Fruit fly (Drosophila melanogaster) whole organism, pupa: ENCODE results near the gene Spn28Da.

Experiments used
- CG10348 ChIP-seq: fragments of 200-800 bp; sonication (Bioruptor generic); IDR thresholded peaks from 2 replicates; pipeline ENCODE4 v1.3.6; 2022; ENCODE audit warnings: missing biosample characterization, missing genetic modification characterization
- CG12605 ChIP-seq: fragments of 200-800 bp; sonication (Bioruptor generic); IDR thresholded peaks from 2 replicates; pipeline ENCODE4 v1.3.6; 2022; ENCODE audit warnings: missing biosample characterization, missing genetic modification characterization
- CG13204 ChIP-seq: fragments of 200-800 bp; sonication (Bioruptor generic); optimal IDR thresholded peaks from 2 replicates; lab custom pipeline; 2018; ENCODE audit warnings: missing biosample characterization, mild to moderate bottlenecking, missing genetic modification characterization, moderate library complexity
- CG14655 ChIP-seq: fragments of 200-800 bp; sonication (Bioruptor generic); optimal IDR thresholded peaks from 3 replicates; lab custom pipeline; 2017; ENCODE audit warnings: mild to moderate bottlenecking, missing biosample characterization, missing genetic modification reagents, missing genetic modification characterization
- CG15710 ChIP-seq: fragments of 200-800 bp; sonication (Bioruptor generic); optimal IDR thresholded peaks from 2 replicates; lab custom pipeline; 2018; ENCODE audit warnings: missing biosample characterization, mild to moderate bottlenecking, missing genetic modification characterization, moderate library complexity
- CG17806 ChIP-seq: fragments of 200-800 bp; sonication (Bioruptor generic); optimal IDR thresholded peaks from 2 replicates; lab custom pipeline; 2018; ENCODE audit warnings: missing biosample characterization, mild to moderate bottlenecking, missing genetic modification characterization, moderate library complexity
- CG32121 ChIP-seq: fragments of 200-800 bp; sonication (Bioruptor generic); IDR thresholded peaks from 2 replicates; pipeline ENCODE4 v1.3.6; 2022; ENCODE audit warnings: missing biosample characterization, missing genetic modification characterization
- CG34367 ChIP-seq: fragments of 200-800 bp; sonication (Bioruptor generic); optimal IDR thresholded peaks from 2 replicates; lab custom pipeline; 2018; ENCODE audit warnings: missing biosample characterization, mild to moderate bottlenecking, missing genetic modification characterization
- CG4496 ChIP-seq: fragments of 200-800 bp; sonication (Bioruptor generic); IDR thresholded peaks from 3 replicates; pipeline ENCODE4 v1.3.6; 2022; ENCODE audit warnings: missing biosample characterization, missing genetic modification characterization
- CG8159 ChIP-seq: fragments of 200-800 bp; sonication (Bioruptor generic); optimal IDR thresholded peaks from 3 replicates; lab custom pipeline; 2018; ENCODE audit warnings: missing biosample characterization, mild to moderate bottlenecking, missing genetic modification characterization, moderate library complexity
- CG8301 ChIP-seq: fragments of 200-800 bp; sonication (Bioruptor generic); optimal IDR thresholded peaks from 2 replicates; lab custom pipeline; 2018; ENCODE audit warnings: missing biosample characterization, mild to moderate bottlenecking, missing genetic modification characterization
- CG9948 ChIP-seq: fragments of 200-800 bp; sonication (Bioruptor generic); optimal IDR thresholded peaks from 2 replicates; lab custom pipeline; 2018; ENCODE audit warnings: missing biosample characterization, mild to moderate bottlenecking, missing genetic modification characterization, moderate library complexity
- D1 ChIP-seq: fragments of 200-800 bp; sonication (Bioruptor generic); optimal IDR thresholded peaks from 2 replicates; lab custom pipeline; 2018; ENCODE audit warnings: missing biosample characterization, mild to moderate bottlenecking, missing genetic modification characterization, moderate library complexity
- EcR ChIP-seq: fragments of 200-800 bp; sonication (Bioruptor generic); optimal IDR thresholded peaks from 3 replicates; lab custom pipeline; 2019; ENCODE audit warnings: missing biosample characterization, missing genetic modification characterization, mild to moderate bottlenecking, moderate library complexity, missing genetic modification reagents
- Ets98B ChIP-seq: fragments of 200-800 bp; sonication (Bioruptor generic); IDR thresholded peaks from 2 replicates; pipeline ENCODE4 v1.3.6; 2022; ENCODE audit warnings: missing biosample characterization, missing genetic modification characterization
- Pif1A ChIP-seq: fragments of 200-800 bp; sonication (Bioruptor generic); optimal IDR thresholded peaks from 3 replicates; lab custom pipeline; 2016; ENCODE audit warnings: missing biosample characterization, missing genetic modification characterization
- Pif1B ChIP-seq: fragments of 200-800 bp; sonication (Bioruptor generic); optimal IDR thresholded peaks from 3 replicates; lab custom pipeline; 2016; ENCODE audit warnings: missing biosample characterization, missing genetic modification characterization
- Snoo ChIP-seq: fragments of 200-800 bp; sonication (Bioruptor generic); optimal IDR thresholded peaks from 3 replicates; lab custom pipeline; 2017; ENCODE audit warnings: missing biosample characterization, mild to moderate bottlenecking, missing genetic modification characterization, inconsistent platforms
- fd96Ca ChIP-seq: fragments of 200-800 bp; sonication (Bioruptor generic); IDR thresholded peaks from 3 replicates; pipeline ENCODE4 v1.3.6; 2022; ENCODE audit warnings: missing biosample characterization, missing genetic modification characterization
- gl ChIP-seq: fragments of 200-800 bp; sonication (Bioruptor generic); optimal IDR thresholded peaks from 2 replicates; lab custom pipeline; 2018; ENCODE audit warnings: missing biosample characterization, mild to moderate bottlenecking, missing genetic modification characterization
- rn ChIP-seq: fragments of 200-800 bp; sonication (Bioruptor generic); IDR thresholded peaks from 2 replicates; pipeline ENCODE4 v1.3.6; 2022; ENCODE audit warnings: missing biosample characterization, missing genetic modification characterization

Gene Spn28Da

DNA sequence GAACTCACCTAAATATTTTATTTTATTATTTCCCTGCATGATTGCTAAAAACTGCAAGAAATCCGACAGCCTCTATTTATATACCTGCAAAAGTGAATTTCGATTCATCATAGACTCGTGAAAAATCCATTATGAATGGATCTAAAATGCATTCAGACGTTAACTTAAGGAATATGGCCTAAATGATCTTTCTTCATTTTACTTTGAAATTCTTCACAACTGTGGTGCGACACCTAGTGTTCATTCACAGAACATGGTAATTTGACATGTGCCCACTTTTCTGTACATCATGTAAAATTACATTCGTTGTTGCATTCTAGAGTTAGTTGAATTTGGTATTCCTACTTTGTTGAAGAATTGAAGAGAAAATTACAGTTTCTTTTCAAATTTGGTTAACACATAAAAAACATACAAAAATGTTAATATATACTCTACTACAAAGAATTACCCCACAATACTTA is 1.8 kb upstream of the Spn28Da start, which contains the start of gene Spn28Db:
TSS of gene Spn28Db (minus strand) at position 51 of the 461 bp plus-strand sequence.
- no peak for TF ChIP-seq CG8301
- no peak for TF ChIP-seq CG13204 (GFP tag; lab: Kevin White, UChicago)
- no peak for TF ChIP-seq CG9948
- no peak for TF ChIP-seq CG12605 (GFP tag; lab: Robert Waterston, UW)
- peak; percentile 91 for TF ChIP-seq D1 (tag; lab: Kevin White, UChicago)
- TF ChIP-seq CG15710 (tag; lab: Kevin White, UChicago): no peak
- TF ChIP-seq CG10348 (GFP tag; lab: Robert Waterston, UW): no peak

DNA sequence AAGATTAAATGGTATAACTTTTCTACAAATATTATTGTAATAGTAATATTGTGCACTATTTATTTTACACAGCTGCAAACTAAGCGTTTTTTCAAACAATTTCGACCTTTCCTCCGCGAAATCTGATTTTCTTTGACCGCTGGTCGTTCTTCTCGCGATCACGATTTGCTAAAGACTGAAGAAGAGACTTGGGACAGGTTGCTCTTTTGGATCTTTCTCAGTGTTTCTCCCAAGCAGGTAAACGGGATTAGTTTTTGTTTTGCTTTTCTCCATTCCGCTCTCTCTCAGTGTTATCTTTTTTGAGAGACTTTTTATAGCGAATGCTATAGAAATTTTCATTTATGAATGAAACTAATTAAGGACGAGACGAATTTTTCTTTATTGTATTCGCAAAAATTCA is 1.6 kb downstream of the Spn28Da start, which contains the start of gene CG7102:
TSS of gene CG7102 (minus strand) at position 181 of the 400 bp plus-strand sequence.
- TF ChIP-seq CG8159 (no peak), Snoo (tag; lab: Kevin White, UChicago) (no peak), CG14655 (GFP tag; lab: Kevin White, UChicago) (no peak), CG9948 (no peak), Ets98B (no peak), CG12605 (GFP tag; lab: Robert Waterston, UW) (no peak), CG15710 (tag; lab: Kevin White, UChicago) (no peak), Pif1A (GFP tag; lab: Kevin White, UChicago) (no peak)

DNA sequence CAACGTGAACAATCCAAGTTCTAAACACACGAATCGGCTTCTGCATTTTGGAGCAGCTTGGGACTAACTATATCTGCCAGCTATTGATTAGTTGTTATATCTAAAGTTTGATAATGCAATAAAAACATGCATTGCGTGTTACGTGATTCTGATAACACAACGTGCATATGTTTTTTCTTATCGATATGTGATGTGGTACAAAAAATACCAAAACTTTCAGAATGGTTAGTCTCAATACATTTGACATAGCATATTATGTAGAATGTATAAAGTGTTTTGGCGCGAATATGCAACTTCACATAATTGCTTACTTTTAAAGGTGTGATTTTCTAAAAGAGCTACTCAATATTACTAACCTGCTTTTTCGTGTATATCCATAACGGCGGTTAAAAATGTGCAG is 3.0 kb downstream of the Spn28Da start:
- TF ChIP-seq Snoo (tag; lab: Kevin White, UChicago): no peak
- no peak for TF ChIP-seq CG12605 (GFP tag; lab: Robert Waterston, UW)
- TF ChIP-seq rn: no peak
- TF ChIP-seq CG10348 (GFP tag; lab: Robert Waterston, UW): no peak
- TF ChIP-seq CG8159: no peak
- no peak for TF ChIP-seq CG9948
- TF ChIP-seq CG17806: no peak
- TF ChIP-seq CG8301: no peak
- TF ChIP-seq Ets98B: no peak
- TF ChIP-seq CG4496: no peak
- TF ChIP-seq CG15710 (tag; lab: Kevin White, UChicago): no peak
- TF ChIP-seq EcR (GFP tag; lab: Kevin White, UChicago): no peak
- no peak for TF ChIP-seq CG14655 (GFP tag; lab: Kevin White, UChicago)
- no peak for TF ChIP-seq Pif1B (GFP tag; lab: Kevin White, UChicago)
- no peak for TF ChIP-seq CG32121 (GFP tag; lab: Robert Waterston, UW)
- TF ChIP-seq CG34367: no peak
- no peak for TF ChIP-seq gl (tag; lab: Kevin White, UChicago)
- TF ChIP-seq fd96Ca (GFP tag; lab: Robert Waterston, UW): no peak
- no peak for TF ChIP-seq CG13204 (GFP tag; lab: Kevin White, UChicago)

DNA sequence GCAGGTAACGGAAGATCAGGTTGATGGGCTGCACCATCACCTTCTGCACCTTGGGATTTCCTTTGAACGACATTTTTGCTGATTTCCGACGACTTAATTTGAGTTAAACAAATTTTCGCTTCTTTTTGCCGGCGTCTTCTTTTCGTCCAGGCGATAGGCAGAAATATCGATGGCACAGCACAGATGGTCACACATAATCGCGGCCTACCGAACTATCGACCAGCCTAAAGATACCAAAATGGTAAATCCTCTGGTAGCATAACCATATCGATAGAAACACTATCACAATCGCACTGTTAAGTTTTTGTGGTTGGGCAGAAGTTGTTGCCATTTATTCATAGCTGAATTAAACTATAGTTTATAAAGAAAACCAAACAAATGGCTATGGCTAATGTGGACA is 3.7 kb downstream of the Spn28Da start, which contains the start of the genes SmE and CG34132:
TSS of gene SmE (minus strand) at position 180 of the 400 bp plus-strand sequence.
TSS of gene CG34132 (plus strand) at position 233 of the 400 bp plus-strand sequence.
- TF ChIP-seq CG8159 (no peak), EcR (GFP tag; lab: Kevin White, UChicago) (no peak), CG14655 (GFP tag; lab: Kevin White, UChicago) (no peak), gl (tag; lab: Kevin White, UChicago) (no peak), CG8301 (no peak), rn (no peak), CG17806 (no peak), Pif1A (GFP tag; lab: Kevin White, UChicago) (no peak), CG32121 (GFP tag; lab: Robert Waterston, UW) (no peak), fd96Ca (GFP tag; lab: Robert Waterston, UW) (no peak), CG9948 (no peak), Ets98B (no peak), CG15710 (tag; lab: Kevin White, UChicago) (no peak)
- TF ChIP-seq, all 21 proteins: peak for 0

- TF ChIP-seq fd96Ca (GFP tag; lab: Robert Waterston, UW): 0 out of 3 replicates have a peak, but pooled peaks have one; percentile 20
- TF ChIP-seq Pif1B (GFP tag; lab: Kevin White, UChicago): no peak
- no peak; the same call in 1 of the 2 replicates for TF ChIP-seq Ets98B
- no peak for TF ChIP-seq Snoo (tag; lab: Kevin White, UChicago)
- TF ChIP-seq gl (tag; lab: Kevin White, UChicago): peak; percentile 70
- no peak for TF ChIP-seq CG15710 (tag; lab: Kevin White, UChicago)
- peak; percentile 74 for TF ChIP-seq EcR (GFP tag; lab: Kevin White, UChicago)
- peak; percentile 47; the same call in 1 of the 3 replicates for TF ChIP-seq CG4496
- no peak for TF ChIP-seq D1 (tag; lab: Kevin White, UChicago)
- TF ChIP-seq CG12605 (GFP tag; lab: Robert Waterston, UW): 0 out of 2 replicates have a peak, but pooled peaks have one; percentile 14
Observed at dm6 chr2L:7880458-7880857, 8.5 kb downstream of the Spn28Da start.

DNA sequence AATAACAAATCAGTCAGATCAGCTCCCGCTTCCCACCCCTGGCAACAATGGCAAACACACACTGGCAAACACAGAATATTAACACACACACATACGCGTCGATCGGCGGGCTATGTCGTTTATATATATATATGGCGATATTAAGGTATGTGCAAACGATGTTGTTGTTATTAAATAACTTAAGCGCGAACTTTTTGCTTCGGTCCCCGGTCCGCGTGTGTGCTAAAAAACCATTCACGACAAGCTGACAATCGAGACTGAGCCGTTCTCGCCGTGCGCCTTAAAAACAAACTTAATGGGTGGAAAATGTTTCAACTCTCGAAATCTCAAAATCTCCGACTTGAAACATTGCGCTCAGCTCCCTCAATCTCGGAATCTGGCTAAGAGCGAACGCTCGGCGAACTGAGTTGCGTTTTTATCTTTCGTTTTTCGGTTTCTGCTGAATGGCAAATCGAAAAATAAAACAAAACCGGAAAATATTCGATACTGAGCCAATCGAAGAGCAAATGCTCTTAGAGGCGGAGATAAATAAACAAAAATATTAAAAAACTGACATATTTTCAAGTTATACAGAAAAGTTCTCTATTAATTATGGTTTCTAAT is 9.5 kb downstream of the Spn28Da start, which contains the start of gene spz3:
TSS of gene spz3 (minus strand) at position 261 of the 603 bp plus-strand sequence.
- TF ChIP-seq Pif1A (GFP tag; lab: Kevin White, UChicago): peak; percentile 74
- peak; percentile 65 for TF ChIP-seq Snoo (tag; lab: Kevin White, UChicago)
- TF ChIP-seq CG8159: peak; percentile 69
- peak; percentile 83 for TF ChIP-seq CG4496
- peak; percentile 75 for TF ChIP-seq CG34367
- peak; percentile 51 for TF ChIP-seq EcR (GFP tag; lab: Kevin White, UChicago)
- no peak for TF ChIP-seq D1 (tag; lab: Kevin White, UChicago)
- peak; percentile 81 for TF ChIP-seq Ets98B
- TF ChIP-seq CG9948: peak; percentile 38
- TF ChIP-seq CG14655 (GFP tag; lab: Kevin White, UChicago): peak; percentile 5
- peak; percentile 54; the same call in 1 of the 2 replicates for TF ChIP-seq rn
- TF ChIP-seq CG12605 (GFP tag; lab: Robert Waterston, UW): peak; percentile 87
- TF ChIP-seq Pif1B (GFP tag; lab: Kevin White, UChicago): peak; percentile 61
- TF ChIP-seq fd96Ca (GFP tag; lab: Robert Waterston, UW): peak; percentile 55; the same call in 1 of the 3 replicates
- TF ChIP-seq CG10348 (GFP tag; lab: Robert Waterston, UW): no peak
- TF ChIP-seq CG17806: peak; percentile 61
- peak; percentile 91 for TF ChIP-seq gl (tag; lab: Kevin White, UChicago)
- no peak for TF ChIP-seq CG8301
- TF ChIP-seq CG13204 (GFP tag; lab: Kevin White, UChicago): peak; percentile 87
- peak; percentile 68 for TF ChIP-seq CG15710 (tag; lab: Kevin White, UChicago)
- peak; percentile 64 for TF ChIP-seq CG32121 (GFP tag; lab: Robert Waterston, UW)
